Fruit fly (Drosophila melanogaster) whole organism, prepupa: ENCODE measurements around the gene Adhr.

Source experiments
- Blimp-1 ChIP-seq: fragments of 200-800 bp; sonication (Bioruptor generic); optimal IDR thresholded peaks from 3 replicates; lab custom pipeline; 2017; ENCODE audit warnings: missing biosample characterization, missing genetic modification characterization, mild to moderate bottlenecking, moderate library complexity, missing genetic modification reagents
- CG10631 ChIP-seq: fragments of 200-800 bp; sonication (Bioruptor generic); optimal IDR thresholded peaks from 2 replicates; lab custom pipeline; 2016; ENCODE audit warnings: missing biosample characterization, missing genetic modification characterization
- CG10669 ChIP-seq: fragments of 200-800 bp; sonication (Bioruptor generic); optimal IDR thresholded peaks from 3 replicates; lab custom pipeline; 2018; ENCODE audit warnings: missing biosample characterization, mild to moderate bottlenecking, missing genetic modification characterization, moderate library complexity
- CG11294 ChIP-seq: fragments of 200-800 bp; sonication (Bioruptor generic); IDR thresholded peaks from 2 replicates; pipeline ENCODE4 v1.3.6; 2022; ENCODE audit warnings: missing biosample characterization, missing genetic modification characterization
- CG11902 ChIP-seq: fragments of 200-800 bp; sonication (Bioruptor generic); optimal IDR thresholded peaks from 3 replicates; lab custom pipeline; 2016; ENCODE audit warnings: missing biosample characterization, missing genetic modification characterization
- CG15336 ChIP-seq: fragments of 200-800 bp; sonication (Bioruptor generic); IDR thresholded peaks from 2 replicates; pipeline ENCODE4 v1.3.6; 2022; ENCODE audit warnings: missing biosample characterization, missing genetic modification characterization
- CG1621 ChIP-seq: fragments of 200-800 bp; sonication (Bioruptor generic); optimal IDR thresholded peaks from 3 replicates; lab custom pipeline; 2018; ENCODE audit warnings: missing biosample characterization, mild to moderate bottlenecking, missing genetic modification characterization
- CG16779 ChIP-seq: fragments of 200-800 bp; sonication (Bioruptor generic); optimal IDR thresholded peaks from 3 replicates; lab custom pipeline; 2017; ENCODE audit warnings: missing biosample characterization, mild to moderate bottlenecking, missing genetic modification characterization
- CG3032 ChIP-seq: fragments of 200-800 bp; optimal IDR thresholded peaks from 2 replicates; lab custom pipeline; 2019; ENCODE audit warnings: missing biosample characterization, mild to moderate bottlenecking, missing genetic modification characterization, moderate library complexity
- CG32006 ChIP-seq: fragments of 200-800 bp; sonication (Bioruptor generic); optimal IDR thresholded peaks from 3 replicates; lab custom pipeline; 2017; ENCODE audit warnings: missing biosample characterization, mild to moderate bottlenecking, missing genetic modification characterization
- CG34406 ChIP-seq: fragments of 200-800 bp; sonication (Bioruptor generic); optimal IDR thresholded peaks from 3 replicates; lab custom pipeline; 2016; ENCODE audit warnings: missing biosample characterization, missing genetic modification characterization
- CG3919 ChIP-seq: fragments of 200-800 bp; sonication (Bioruptor generic); optimal IDR thresholded peaks from 3 replicates; lab custom pipeline; 2016; ENCODE audit warnings: missing biosample characterization, missing genetic modification characterization
- CG4318 ChIP-seq: fragments of 200-800 bp; sonication (Bioruptor generic); optimal IDR thresholded peaks from 3 replicates; lab custom pipeline; 2017; ENCODE audit warnings: missing biosample characterization, mild to moderate bottlenecking, missing genetic modification characterization
- CG6276 ChIP-seq: fragments of 200-800 bp; sonication (Bioruptor generic); optimal IDR thresholded peaks from 2 replicates; lab custom pipeline; 2017; ENCODE audit warnings: missing biosample characterization, mild to moderate bottlenecking, missing genetic modification characterization
- CG6792 ChIP-seq: fragments of 200-800 bp; sonication (Bioruptor generic); optimal IDR thresholded peaks from 3 replicates; lab custom pipeline; 2016; ENCODE audit warnings: missing biosample characterization, missing genetic modification characterization
- CG6808 ChIP-seq: fragments of 200-800 bp; sonication (Bioruptor generic); optimal IDR thresholded peaks from 3 replicates; lab custom pipeline; 2017; ENCODE audit warnings: missing biosample characterization, missing genetic modification characterization, mild to moderate bottlenecking, moderate library complexity, missing genetic modification reagents
- CG6854 ChIP-seq: fragments of 200-800 bp; sonication (Bioruptor generic); optimal IDR thresholded peaks from 2 replicates; lab custom pipeline; 2017; ENCODE audit warnings: missing biosample characterization, mild to moderate bottlenecking, missing genetic modification characterization
- CG8119 ChIP-seq: fragments of 200-800 bp; sonication (Bioruptor generic); IDR thresholded peaks from 3 replicates; pipeline ENCODE4 v1.3.6; 2022; ENCODE audit warnings: missing biosample characterization, missing genetic modification characterization
- CG8632 ChIP-seq: fragments of 200-800 bp; sonication (Bioruptor generic); optimal IDR thresholded peaks from 3 replicates; lab custom pipeline; 2016; ENCODE audit warnings: missing biosample characterization, missing genetic modification characterization
- Eip75B ChIP-seq: fragments of 200-800 bp; sonication (Bioruptor generic); optimal IDR thresholded peaks from 3 replicates; lab custom pipeline; 2016; ENCODE audit warnings: missing biosample characterization, missing genetic modification characterization
- Eip78C ChIP-seq: fragments of 200-800 bp; sonication (Bioruptor generic); peaks from one replicate; lab custom pipeline; 2016; ENCODE audit warnings: missing biosample characterization, missing genetic modification characterization
- Eip93F ChIP-seq: fragments of 200-800 bp; sonication (Bioruptor generic); optimal IDR thresholded peaks from 2 replicates; lab custom pipeline; 2016; ENCODE audit warnings: missing biosample characterization, mild to moderate bottlenecking, missing genetic modification characterization
- Ets21C ChIP-seq: fragments of 200-800 bp; sonication (Bioruptor generic); optimal IDR thresholded peaks from 3 replicates; lab custom pipeline; 2016; ENCODE audit warnings: missing biosample characterization, missing genetic modification characterization
- Ets96B ChIP-seq: fragments of 200-800 bp; optimal IDR thresholded peaks from 2 replicates; lab custom pipeline; 2019; ENCODE audit warnings: missing biosample characterization, mild to moderate bottlenecking, missing genetic modification characterization, moderate library complexity
- Gug ChIP-seq: fragments of 200-800 bp; sonication (Bioruptor generic); IDR thresholded peaks from 2 replicates; pipeline ENCODE4 v1.3.6; 2022; ENCODE audit warnings: missing biosample characterization, missing genetic modification characterization
- Hr4 ChIP-seq: fragments of 200-800 bp; sonication (Bioruptor generic); optimal IDR thresholded peaks from 3 replicates; lab custom pipeline; 2016; ENCODE audit warnings: missing biosample characterization, missing genetic modification characterization
- Lpt ChIP-seq: fragments of 200-800 bp; sonication (Bioruptor generic); optimal IDR thresholded peaks from 3 replicates; lab custom pipeline; 2016; ENCODE audit warnings: missing biosample characterization, missing genetic modification characterization
- Met ChIP-seq: fragments of 200-800 bp; sonication (Bioruptor generic); optimal IDR thresholded peaks from 3 replicates; lab custom pipeline; 2016; ENCODE audit warnings: missing biosample characterization, missing genetic modification characterization
- OdsH ChIP-seq: fragments of 200-800 bp; sonication (Bioruptor generic); optimal IDR thresholded peaks from 3 replicates; lab custom pipeline; 2016; ENCODE audit warnings: missing biosample characterization, missing genetic modification characterization
- Smox ChIP-seq: fragments of 200-800 bp; sonication (Bioruptor generic); optimal IDR thresholded peaks from 3 replicates; lab custom pipeline; 2016; ENCODE audit warnings: missing biosample characterization, missing genetic modification characterization
- Sox102F ChIP-seq: fragments of 200-800 bp; sonication (Bioruptor generic); optimal IDR thresholded peaks from 2 replicates; lab custom pipeline; 2016; ENCODE audit warnings: missing biosample characterization, mild to moderate bottlenecking, missing genetic modification characterization
- Sox14 ChIP-seq: fragments of 200-800 bp; sonication (Bioruptor generic); optimal IDR thresholded peaks from 3 replicates; lab custom pipeline; 2016; ENCODE audit warnings: missing biosample characterization, missing genetic modification characterization
- achi ChIP-seq: fragments of 200-800 bp; sonication (Bioruptor generic); optimal IDR thresholded peaks from 3 replicates; lab custom pipeline; 2016; ENCODE audit warnings: missing biosample characterization, missing genetic modification characterization
- acj6 ChIP-seq: fragments of 200-800 bp; sonication (Bioruptor generic); optimal IDR thresholded peaks from 3 replicates; lab custom pipeline; 2016; ENCODE audit warnings: missing biosample characterization, missing genetic modification characterization
- dac ChIP-seq: fragments of 200-800 bp; sonication (Bioruptor generic); optimal IDR thresholded peaks from 2 replicates; lab custom pipeline; 2017; ENCODE audit warnings: missing biosample characterization, mild to moderate bottlenecking, missing genetic modification characterization
- dsx ChIP-seq: fragments of 200-800 bp; optimal IDR thresholded peaks from 3 replicates; lab custom pipeline; 2019; ENCODE audit warnings: missing biosample characterization, mild to moderate bottlenecking, missing genetic modification characterization, moderate library complexity; ENCODE audit not compliant: poor library complexity, severe bottlenecking
- esn ChIP-seq: fragments of 200-800 bp; sonication (Bioruptor generic); optimal IDR thresholded peaks from 2 replicates; lab custom pipeline; 2016; ENCODE audit warnings: missing biosample characterization, mild to moderate bottlenecking, missing genetic modification characterization, moderate library complexity
- fd85E ChIP-seq: fragments of 200-800 bp; sonication (Bioruptor generic); optimal IDR thresholded peaks from 3 replicates; lab custom pipeline; 2016; ENCODE audit warnings: missing biosample characterization, missing genetic modification characterization
- fkh ChIP-seq: fragments of 200-800 bp; sonication (Bioruptor generic); optimal IDR thresholded peaks from 3 replicates; lab custom pipeline; 2017; ENCODE audit warnings: missing biosample characterization, mild to moderate bottlenecking, missing genetic modification characterization, moderate library complexity
- lz ChIP-seq: fragments of 200-800 bp; sonication (Bioruptor generic); optimal IDR thresholded peaks from 3 replicates; lab custom pipeline; 2016; ENCODE audit warnings: missing biosample characterization, missing genetic modification characterization
- net ChIP-seq: fragments of 200-800 bp; sonication (Bioruptor generic); optimal IDR thresholded peaks from 3 replicates; lab custom pipeline; 2016; ENCODE audit warnings: missing biosample characterization, missing genetic modification characterization
- pdm3 ChIP-seq: fragments of 200-800 bp; sonication (Bioruptor generic); optimal IDR thresholded peaks from 3 replicates; lab custom pipeline; 2016; ENCODE audit warnings: missing biosample characterization, missing genetic modification characterization
- spab ChIP-seq: fragments of 200-800 bp; sonication (Bioruptor generic); optimal IDR thresholded peaks from 2 replicates; lab custom pipeline; 2017; ENCODE audit warnings: missing biosample characterization, mild to moderate bottlenecking, missing genetic modification characterization, missing genetic modification reagents
- ss ChIP-seq, 2 experiments: fragments of 200-800 bp; sonication (Bioruptor generic); optimal IDR thresholded peaks; 2 replicates in 1 of 2; 3 replicates in 1 of 2; lab custom pipeline; 2017 to 2018; ENCODE audit warnings: mild to moderate bottlenecking in 2 of 2, missing biosample characterization in 2 of 2, missing genetic modification characterization in 2 of 2, moderate library complexity in 1 of 2
- svp ChIP-seq: fragments of 200-800 bp; sonication (Bioruptor generic); peaks from one replicate; lab custom pipeline; 2016; ENCODE audit warnings: missing biosample characterization, missing genetic modification characterization
- topi ChIP-seq: fragments of 200-800 bp; sonication (Bioruptor generic); optimal IDR thresholded peaks from 3 replicates; lab custom pipeline; 2016; ENCODE audit warnings: missing biosample characterization, missing genetic modification characterization

The Adhr gene

DNA sequence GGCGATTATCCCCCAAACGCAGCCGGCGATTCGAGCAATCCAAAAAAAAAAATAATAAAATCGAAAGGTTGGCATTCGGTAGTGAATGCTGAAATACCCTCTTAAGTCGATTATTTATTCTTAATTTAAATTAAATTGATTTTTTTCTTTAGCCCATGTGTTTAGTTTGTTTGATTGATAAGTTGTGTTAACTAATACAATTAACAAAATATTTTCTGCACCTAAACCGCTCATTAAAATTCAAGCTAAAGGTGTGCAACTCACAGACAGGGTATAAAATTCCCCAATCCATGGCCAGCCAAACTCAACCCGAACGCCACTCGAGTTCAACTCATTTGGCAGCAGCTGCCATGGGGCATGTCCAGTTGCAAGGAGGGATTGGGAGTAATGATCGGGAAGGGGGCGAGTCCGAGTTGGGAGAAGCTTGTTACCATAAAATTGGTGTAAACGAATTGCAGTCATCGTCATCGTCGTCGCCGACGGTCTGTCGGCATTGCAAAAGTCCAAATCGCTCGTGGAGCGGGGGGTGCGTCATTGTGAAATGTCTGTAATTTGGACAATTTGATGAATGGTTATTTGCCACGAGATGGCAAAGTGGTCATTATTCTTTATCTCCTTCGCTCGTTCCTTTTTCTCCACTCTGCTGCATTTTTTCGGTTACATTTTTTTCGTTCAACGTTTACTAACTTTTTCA lies 42.0 kb upstream of the Adhr start (continued):
- TF ChIP-seq ss (GFP tag; optimal IDR thresholded peaks at IDR 0.05; lab: Kevin White, UChicago), result peak; percentile 74 to 79
- TF ChIP-seq CG10669 (GFP tag; lab: Kevin White, UChicago), result peak; percentile 55
- TF ChIP-seq spab (GFP tag; lab: Kevin White, UChicago), result peak; percentile 48
- peak; percentile 78 for TF ChIP-seq Ets21C (GFP tag; lab: Kevin White, UChicago)
- TF ChIP-seq Blimp-1, result peak; percentile 64
- TF ChIP-seq CG32006 (GFP tag; lab: Kevin White, UChicago), result peak; percentile 63
- TF ChIP-seq fkh, result no peak
- peak; percentile 88 for TF ChIP-seq lz (GFP tag; lab: Kevin White, UChicago)
- peak; percentile 85 for TF ChIP-seq CG11902 (GFP tag; lab: Kevin White, UChicago)
- no peak for TF ChIP-seq CG1621 (tag; lab: Kevin White, UChicago)
- TF ChIP-seq Eip93F (GFP tag; lab: Kevin White, UChicago), result peak; percentile 89
- TF ChIP-seq OdsH (GFP tag; lab: Kevin White, UChicago), result peak; percentile 80
- peak; percentile 57 for TF ChIP-seq CG16779
- peak; percentile 61 for TF ChIP-seq Gug (GFP tag; lab: Robert Waterston, UW)
- peak; percentile 65 for TF ChIP-seq Ets96B (tag; lab: Kevin White, UChicago)
- TF ChIP-seq Lpt, result peak; percentile 28
- peak; percentile 65 for TF ChIP-seq CG6854 (GFP tag; lab: Kevin White, UChicago)
- TF ChIP-seq achi, result peak; percentile 76

- TF ChIP-seq dac (GFP tag; lab: Kevin White, UChicago) (no peak), CG10669 (GFP tag; lab: Kevin White, UChicago) (peak; percentile 31), CG32006 (GFP tag; lab: Kevin White, UChicago) (peak; percentile 55), pdm3 (GFP tag; lab: Kevin White, UChicago) (peak; percentile 38), CG8119 (GFP tag; lab: Robert Waterston, UW) (peak; percentile 44; the same call in 1 of the 3 replicates), net (no peak), ss (GFP tag; optimal IDR thresholded peaks at IDR 0.05; lab: Kevin White, UChicago) (peak in 1 of 2 experiments; percentile 4), OdsH (GFP tag; lab: Kevin White, UChicago) (peak; percentile 49), acj6 (GFP tag; lab: Kevin White, UChicago) (peak; percentile 5), lz (GFP tag; lab: Kevin White, UChicago) (no peak), Met (GFP tag; lab: Kevin White, UChicago) (peak; percentile 27), Eip78C (GFP tag; lab: Kevin White, UChicago) (peak; percentile 87), Eip93F (GFP tag; lab: Kevin White, UChicago) (no peak), CG6808 (GFP tag; lab: Kevin White, UChicago) (peak; percentile 42), esn (GFP tag; lab: Kevin White, UChicago) (peak; percentile 16), Smox (GFP tag; lab: Kevin White, UChicago) (peak; percentile 25), Sox102F (peak; percentile 7), Eip75B (peak; percentile 46), CG4318 (GFP tag; lab: Kevin White, UChicago) (peak; percentile 8), CG6276 (no peak), Sox14 (GFP tag; lab: Kevin White, UChicago) (peak; percentile 36), CG11294 (no peak), CG34406 (GFP tag; lab: Kevin White, UChicago) (no peak), svp (GFP tag; lab: Kevin White, UChicago) (peak; percentile 44), spab (GFP tag; lab: Kevin White, UChicago) (peak; percentile 34), Lpt (peak; percentile 36), fd85E (no peak), CG6792 (peak; percentile 21), achi (peak; percentile 39), CG3919 (peak; percentile 50), CG16779 (no peak), CG11902 (GFP tag; lab: Kevin White, UChicago) (no peak), CG3032 (tag; lab: Kevin White, UChicago) (peak; percentile 23), Ets96B (tag; lab: Kevin White, UChicago) (peak; percentile 39), Hr4 (GFP tag; lab: Kevin White, UChicago) (peak; percentile 14), CG10631 (GFP tag; lab: Kevin White, UChicago) (peak; percentile 19), dsx (no peak), CG15336 (GFP tag; lab: Robert Waterston, UW) (0 out of 2 replicates have a peak, but pooled peaks have one; percentile 19), CG8632 (GFP tag; lab: Kevin White, UChicago) (peak; percentile 0), topi (GFP tag; lab: Kevin White, UChicago) (peak; percentile 14)
- TF ChIP-seq, all 60 proteins: peak for 29
Measured at dm6 chr2L:14574852-14575251, 40.5 kb upstream of the Adhr start.
